Worm (Caenorhabditis elegans) whole organism, late embryonic: ENCODE measurements around the gene nlp-22.

ENCODE experiments used
- F13H6.1 ChIP-seq: sonication (generic microtip); optimal IDR thresholded peaks from 2 replicates; lab custom pipeline; 2016; ENCODE audit warnings: missing genetic modification characterization, missing compliant biosample characterization
- ama-1 ChIP-seq: fragments of 150-350 bp; optimal IDR thresholded peaks from 2 replicates; lab custom pipeline; 2014
- ceh-14 ChIP-seq: sonication (generic microtip); optimal IDR thresholded peaks from 2 replicates; lab custom pipeline; 2016; ENCODE audit warnings: missing genotype, missing genetic modification characterization, missing compliant biosample characterization
- ceh-9 ChIP-seq: sonication (generic microtip); optimal IDR thresholded peaks from 2 replicates; lab custom pipeline; 2016; ENCODE audit warnings: mild to moderate bottlenecking, missing genetic modification characterization, inconsistent platforms, missing compliant biosample characterization
- elt-2 ChIP-seq: sonication (generic microtip); optimal IDR thresholded peaks from 2 replicates; lab custom pipeline; 2016; ENCODE audit warnings: missing genetic modification reagents, missing genetic modification characterization, missing compliant biosample characterization
- pat-9 ChIP-seq: fragments of 200-800 bp; sonication (Bioruptor generic); optimal IDR thresholded peaks from 2 replicates; lab custom pipeline; 2018; ENCODE audit warnings: mild to moderate bottlenecking, missing genetic modification characterization, moderate library complexity, missing compliant biosample characterization
- pha-2 ChIP-seq: sonication (generic microtip); optimal IDR thresholded peaks from 2 replicates; lab custom pipeline; 2017; ENCODE audit warnings: mild to moderate bottlenecking, missing genetic modification characterization, missing compliant biosample characterization
- pqm-1 ChIP-seq: sonication (generic microtip); optimal IDR thresholded peaks from 2 replicates; lab custom pipeline; 2016; ENCODE audit warnings: missing genetic modification characterization, missing compliant biosample characterization
- pros-1 ChIP-seq: fragments of 150-350 bp; optimal IDR thresholded peaks from 2 replicates; lab custom pipeline; 2014; ENCODE audit warnings: missing biosample characterization, missing genetic modification reagents, missing genetic modification characterization

DNA sequence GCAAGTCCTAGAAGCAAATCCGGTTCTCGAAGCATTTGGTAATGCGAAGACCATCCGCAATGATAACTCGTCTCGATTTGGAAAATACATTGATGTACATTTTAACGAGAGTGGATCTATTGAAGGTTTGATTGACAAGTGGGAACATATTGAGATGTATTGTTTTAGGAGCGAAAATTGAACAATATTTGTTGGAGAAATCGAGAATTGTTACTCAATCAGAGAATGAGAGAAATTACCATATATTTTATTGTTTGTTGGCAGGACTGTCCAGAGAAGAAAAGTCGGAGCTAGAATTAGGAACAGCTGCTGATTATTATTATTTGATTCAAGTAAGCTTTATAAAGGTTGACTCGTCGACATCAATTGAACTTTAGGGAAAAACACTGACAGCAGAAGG, 37.4 kb downstream of the nlp-22 start:
- TF ChIP-seq pqm-1 (tag; lab: Kevin White, UChicago) (no peak), F13H6.1 (no peak), pros-1 (tag; lab: Kevin White, UChicago) (no peak), pha-2 (no peak), pat-9 (tag; lab: Kevin White, UChicago) (no peak), ceh-14 (tag; lab: Kevin White, UChicago) (no peak), ceh-9 (no peak), elt-2 (no peak), ama-1 (lab: Kevin White, UChicago) (no peak)
